Fruit fly (Drosophila melanogaster): ENCODE data around the gene CG11842.

CG11842 gene

DNA sequence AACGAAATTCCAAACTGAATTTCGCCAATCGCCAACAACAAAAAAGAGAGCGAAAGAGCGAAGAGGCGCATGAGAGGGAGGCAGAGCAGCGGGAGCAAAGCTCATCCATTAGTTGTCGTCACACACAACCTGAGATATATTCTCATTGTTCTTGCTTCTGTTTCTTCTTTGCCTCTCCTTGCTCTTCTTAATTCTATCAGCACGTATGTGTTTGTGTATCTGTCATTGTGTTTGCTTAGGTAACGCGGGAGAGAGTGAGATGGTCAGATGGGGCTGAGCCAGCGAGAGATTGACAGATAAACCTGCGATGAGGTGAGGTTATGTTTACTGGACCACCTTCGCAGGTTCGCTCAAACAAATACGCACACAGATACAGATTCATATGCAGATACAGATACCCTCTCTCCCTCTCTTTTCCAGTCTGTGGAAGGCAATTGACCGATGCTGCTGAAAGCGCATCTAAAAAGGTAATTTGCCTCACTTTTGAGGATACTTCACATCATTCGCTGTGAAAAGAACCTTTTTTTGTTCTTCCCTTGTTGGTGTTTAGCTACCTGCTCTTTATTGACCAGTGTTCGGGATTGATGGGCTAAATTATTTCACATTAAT lies 21.6 kb downstream of the CG11842 start (continued):
- TF ChIP-seq CG6808 (GFP tag; optimal IDR thresholded peaks at IDR 0.05) (peak; percentile 57), Gug (GFP tag; IDR thresholded peaks at IDR 0.05) (no peak), CG31627 (GFP tag; optimal IDR thresholded peaks at IDR 0.05) (no peak), dac (GFP tag; optimal IDR thresholded peaks at IDR 0.05) (no peak), CG8319 (GFP tag; optimal IDR thresholded peaks at IDR 0.05) (no peak), svp (GFP tag) (peak; percentile 95), ss (GFP tag; optimal IDR thresholded peaks at IDR 0.05) (peak; percentile 52 to 58), OdsH (GFP tag; optimal IDR thresholded peaks at IDR 0.05) (no peak), CG9139 (GFP tag; optimal IDR thresholded peaks at IDR 0.05) (peak; percentile 57)

DNA sequence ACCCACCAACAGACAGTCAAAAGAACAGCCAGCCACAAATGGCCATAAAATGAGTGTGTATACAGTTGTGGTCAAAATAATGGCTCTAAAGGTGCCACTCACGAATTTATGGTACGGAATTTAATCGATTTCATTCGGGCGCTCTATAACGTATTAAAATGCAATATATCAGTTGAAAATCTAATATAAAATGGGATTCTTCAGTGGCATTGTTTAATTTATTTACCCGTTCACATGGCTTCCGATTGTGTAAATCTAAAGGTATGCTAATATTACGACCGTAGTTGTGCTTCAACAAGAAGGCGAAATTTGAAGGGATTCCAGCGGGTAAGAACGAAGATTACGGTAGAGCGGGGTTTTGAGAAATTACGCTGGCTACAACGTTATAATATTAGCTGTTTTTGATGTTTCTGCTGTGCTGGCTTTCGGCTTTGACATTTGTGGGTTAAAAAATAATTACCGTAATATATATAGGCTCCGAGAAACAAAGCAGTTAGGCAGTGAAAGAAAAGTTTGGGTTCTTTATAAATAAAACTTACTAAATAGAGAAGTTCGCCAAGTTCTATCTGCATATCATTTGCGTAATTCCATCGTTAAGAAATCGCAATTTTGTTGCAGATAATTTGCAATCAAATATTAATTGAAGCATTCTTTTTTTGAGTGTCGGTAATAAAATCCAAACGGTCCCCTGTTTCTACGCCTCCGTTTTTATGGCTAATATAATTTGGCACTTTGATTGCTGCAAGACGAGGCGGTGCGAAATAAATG lies 23.3 kb downstream of the CG11842 start:
- no peak for TF ChIP-seq Eip93F (GFP tag; optimal IDR thresholded peaks at IDR 0.05)
- no peak for TF ChIP-seq CG11762 (GFP tag; optimal IDR thresholded peaks at IDR 0.05; ENCODE audit: insufficient read depth)
- TF ChIP-seq Hr4 (GFP tag; optimal IDR thresholded peaks at IDR 0.05), result peak; percentile 9
- peak; percentile 50 for TF ChIP-seq topi (GFP tag; optimal IDR thresholded peaks at IDR 0.05)
- TF ChIP-seq Eip78C (GFP tag), result peak; percentile 80
- no peak for TF ChIP-seq achi (GFP tag; optimal IDR thresholded peaks at IDR 0.05)
- peak in 1 of 2 experiments; percentile 27 for TF ChIP-seq ss (GFP tag; optimal IDR thresholded peaks at IDR 0.05)
- TF ChIP-seq acj6 (GFP tag; optimal IDR thresholded peaks at IDR 0.05), result peak; percentile 8
- peak; percentile 8 for TF ChIP-seq CG6276 (GFP tag; optimal IDR thresholded peaks at IDR 0.05)
- TF ChIP-seq CG6792 (GFP tag; optimal IDR thresholded peaks at IDR 0.05), result no peak
- TF ChIP-seq pdm3 (GFP tag; optimal IDR thresholded peaks at IDR 0.05), result no peak
- TF ChIP-seq OdsH (GFP tag; optimal IDR thresholded peaks at IDR 0.05), result no peak
- TF ChIP-seq Ets96B (tag; optimal IDR thresholded peaks at IDR 0.05), result peak; percentile 32
- no peak for TF ChIP-seq Blimp-1 (GFP tag; optimal IDR thresholded peaks at IDR 0.05)
- TF ChIP-seq CG7368 (GFP tag; optimal IDR thresholded peaks at IDR 0.05), result no peak
- TF ChIP-seq CG10631 (GFP tag; optimal IDR thresholded peaks at IDR 0.05), result peak; percentile 5
- TF ChIP-seq CG3032 (tag; optimal IDR thresholded peaks at IDR 0.05), result peak; percentile 24
- TF ChIP-seq CG10669 (GFP tag; optimal IDR thresholded peaks at IDR 0.05), result peak; percentile 15
- no peak for TF ChIP-seq Hr38 (GFP tag; optimal IDR thresholded peaks at IDR 0.05)
- no peak for TF ChIP-seq CG8119 (GFP tag; IDR thresholded peaks at IDR 0.05)
- TF ChIP-seq svp (GFP tag), result peak; percentile 84
- peak; percentile 84 for TF ChIP-seq vri (GFP tag; optimal IDR thresholded peaks at IDR 0.05)
- TF ChIP-seq fkh (GFP tag; optimal IDR thresholded peaks at IDR 0.05), result no peak
- no peak for TF ChIP-seq CG11294 (GFP tag; IDR thresholded peaks at IDR 0.05)
- peak; percentile 7 for TF ChIP-seq CG6808 (GFP tag; optimal IDR thresholded peaks at IDR 0.05)
- no peak for TF ChIP-seq CG4318 (GFP tag; optimal IDR thresholded peaks at IDR 0.05)
- TF ChIP-seq Ets21C (GFP tag; optimal IDR thresholded peaks at IDR 0.05), result peak; percentile 9
- no peak for TF ChIP-seq Lpt (GFP tag; optimal IDR thresholded peaks at IDR 0.05)
- peak; percentile 46 for TF ChIP-seq CG31627 (GFP tag; optimal IDR thresholded peaks at IDR 0.05)
- TF ChIP-seq Smox (GFP tag; optimal IDR thresholded peaks at IDR 0.05), result peak; percentile 38
- no peak for TF ChIP-seq CG16779 (tag; optimal IDR thresholded peaks at IDR 0.05)
- peak; percentile 42 for TF ChIP-seq lz (GFP tag; optimal IDR thresholded peaks at IDR 0.05)
- TF ChIP-seq CG8632 (GFP tag; optimal IDR thresholded peaks at IDR 0.05), result peak; percentile 9
- peak; percentile 39 for TF ChIP-seq Eip75B (GFP tag; optimal IDR thresholded peaks at IDR 0.05)
- TF ChIP-seq eg (GFP tag; IDR thresholded peaks at IDR 0.05), result peak; percentile 29; the same call in 1 of the 3 replicates
- TF ChIP-seq Sox15 (GFP tag; optimal IDR thresholded peaks at IDR 0.05), result no peak
- TF ChIP-seq CG3919 (GFP tag; optimal IDR thresholded peaks at IDR 0.05), result peak; percentile 7
- peak; percentile 41 for TF ChIP-seq CG6854 (GFP tag; optimal IDR thresholded peaks at IDR 0.05)
- TF ChIP-seq fd85E (GFP tag; optimal IDR thresholded peaks at IDR 0.05), result no peak
- no peak for TF ChIP-seq net (GFP tag; optimal IDR thresholded peaks at IDR 0.05)
- TF ChIP-seq Sox14 (GFP tag; optimal IDR thresholded peaks at IDR 0.05), result peak; percentile 25
- TF ChIP-seq Gug (GFP tag; IDR thresholded peaks at IDR 0.05), result no peak
- TF ChIP-seq cyc (GFP tag; optimal IDR thresholded peaks at IDR 0.05), result peak; percentile 21
- peak; percentile 65 for TF ChIP-seq esn (GFP tag; optimal IDR thresholded peaks at IDR 0.05)
- no peak for TF ChIP-seq salr (GFP tag; optimal IDR thresholded peaks at IDR 0.05)

Data from whole organism, prepupa.